Worm (Caenorhabditis elegans): ENCODE measurements around the gene rnf-5.

rnf-5 gene

DNA sequence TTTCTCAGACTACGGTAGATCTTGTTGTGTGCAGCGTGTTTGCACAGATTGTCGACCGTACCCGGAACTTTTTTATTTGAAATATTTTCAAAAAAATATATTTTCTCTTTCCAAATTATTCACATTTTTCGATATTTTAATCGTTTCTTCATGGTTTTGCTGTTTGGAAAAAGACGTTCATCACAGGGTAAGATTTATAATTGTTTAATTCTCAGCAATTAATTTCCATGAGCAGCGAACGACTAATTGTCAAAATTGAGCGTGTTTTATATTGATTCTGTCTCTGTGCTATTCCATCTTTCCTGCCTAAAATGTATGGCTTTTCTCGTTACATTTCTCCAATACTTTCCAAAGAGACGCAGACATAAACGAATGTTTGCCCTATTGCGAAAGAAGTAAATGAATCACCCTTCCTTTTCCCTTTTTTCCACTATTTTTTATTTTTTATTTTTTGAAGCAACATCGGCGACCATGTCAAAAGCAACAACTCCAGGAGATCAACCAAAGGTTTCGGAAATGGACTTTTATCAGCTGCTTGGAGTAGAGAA, 24.5 kb upstream of the rnf-5 start, which contains the start of gene dnj-16:
TSS of gene dnj-16 (plus strand) at position 51 of the 548 bp plus-strand sequence.
- TF ChIP-seq nfya-1 (tag; optimal IDR thresholded peaks at IDR 0.05; ENCODE audit: borderline replicate concordance, insufficient read depth) (no peak), hmg-20 (GFP tag; IDR thresholded peaks at IDR 0.05) (no peak), ztf-6 (GFP tag; IDR thresholded peaks at IDR 0.05) (no peak), nhr-80 (tag; optimal IDR thresholded peaks at IDR 0.05) (peak; percentile 31), lin-54 (GFP tag; optimal IDR thresholded peaks at IDR 0.05) (no peak), hmg-1.2 (GFP tag; IDR thresholded peaks at IDR 0.05) (peak; percentile 23; the same call in 1 of the 2 replicates), efl-1 (GFP tag; optimal IDR thresholded peaks at IDR 0.05) (no peak), cebp-1 (GFP tag; IDR thresholded peaks at IDR 0.05) (peak; percentile 96), cebp-1 (tag; optimal IDR thresholded peaks at IDR 0.05) (peak; percentile 98), egl-44 (GFP tag; IDR thresholded peaks at IDR 0.05) (no peak), attf-5 (GFP tag; optimal IDR thresholded peaks at IDR 0.05) (peak; percentile 61), snpc-1.3 (tag; optimal IDR thresholded peaks at IDR 0.05; ENCODE audit: insufficient read depth) (peak; percentile 24), F49E8.2 (tag; optimal IDR thresholded peaks at IDR 0.05; ENCODE audit: insufficient read depth) (no peak), lsl-1 (GFP tag; optimal IDR thresholded peaks at IDR 0.05) (peak; percentile 85)

DNA sequence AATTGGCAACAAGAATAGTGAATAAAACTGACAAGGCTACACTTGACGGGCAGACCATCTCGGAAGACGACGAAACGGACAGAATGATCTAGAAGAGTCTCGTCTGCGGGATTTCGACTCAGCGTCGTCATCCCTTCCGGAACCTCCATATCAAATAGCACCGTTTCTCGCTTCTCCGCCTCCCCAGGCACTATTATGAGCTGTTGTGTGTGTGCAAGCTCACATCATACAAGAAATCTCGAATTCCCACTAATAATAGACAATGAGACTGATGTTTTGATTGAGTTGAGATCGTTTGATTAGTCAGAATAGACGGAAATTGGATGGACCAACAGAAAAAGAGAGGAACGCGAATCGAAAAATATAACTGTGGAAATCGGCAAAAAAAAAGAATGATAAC, 23.6 kb upstream of the rnf-5 start, which contains the start of gene spp-28:
TSS of gene spp-28 (minus strand) at position 101 of the 400 bp plus-strand sequence.
- no peak for TF ChIP-seq T07F8.4 (tag; optimal IDR thresholded peaks at IDR 0.05)
- no peak for TF ChIP-seq F52B5.7 (tag; optimal IDR thresholded peaks at IDR 0.05)
- no peak for TF ChIP-seq egl-18 (GFP tag; IDR thresholded peaks at IDR 0.05)
- TF ChIP-seq ceh-58 (GFP tag; IDR thresholded peaks at IDR 0.05): no peak

DNA sequence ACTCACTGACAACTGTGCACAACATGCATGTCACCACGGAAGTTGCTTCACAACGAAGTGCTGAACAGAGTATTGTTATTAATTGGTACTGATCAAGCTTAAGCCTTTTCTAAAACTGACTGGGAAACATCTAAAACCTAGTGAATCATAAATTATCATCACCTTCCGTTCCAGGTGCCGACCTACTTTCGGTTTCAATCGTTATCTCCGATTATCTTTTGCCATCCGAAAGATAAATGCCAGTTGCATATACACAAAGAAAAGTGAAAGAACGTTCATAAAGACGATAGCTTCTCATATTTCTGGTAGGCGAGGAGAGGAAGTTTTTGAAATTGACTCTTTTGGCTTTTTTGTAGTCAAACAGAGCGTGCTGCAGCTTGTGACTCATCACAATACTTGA, 23.0 kb upstream of the rnf-5 start:
- TF ChIP-seq ztf-28 (GFP tag; IDR thresholded peaks at IDR 0.05): no peak
- no peak for TF ChIP-seq madf-3 (GFP tag; IDR thresholded peaks at IDR 0.05)
- TF ChIP-seq tlf-1 (GFP tag; optimal IDR thresholded peaks at IDR 0.05): no peak
- no peak for TF ChIP-seq ekl-4 (GFP tag; IDR thresholded peaks at IDR 0.05)
- TF ChIP-seq rcor-1 (GFP tag; IDR thresholded peaks at IDR 0.05): no peak
- no peak for TF ChIP-seq ceh-91 (GFP tag; IDR thresholded peaks at IDR 0.05)
- no peak for TF ChIP-seq tbp1 (GFP tag; optimal IDR thresholded peaks at IDR 0.05)
- TF ChIP-seq ama-1 (optimal IDR thresholded peaks at IDR 0.05): no peak
- TF ChIP-seq ama-1 (GFP tag; optimal IDR thresholded peaks at IDR 0.05): no peak
- TF ChIP-seq nhr-120 (GFP tag; IDR thresholded peaks at IDR 0.05): no peak
- no peak for TF ChIP-seq B0019.2 (GFP tag; conservative IDR thresholded peaks at IDR 0.05)

DNA sequence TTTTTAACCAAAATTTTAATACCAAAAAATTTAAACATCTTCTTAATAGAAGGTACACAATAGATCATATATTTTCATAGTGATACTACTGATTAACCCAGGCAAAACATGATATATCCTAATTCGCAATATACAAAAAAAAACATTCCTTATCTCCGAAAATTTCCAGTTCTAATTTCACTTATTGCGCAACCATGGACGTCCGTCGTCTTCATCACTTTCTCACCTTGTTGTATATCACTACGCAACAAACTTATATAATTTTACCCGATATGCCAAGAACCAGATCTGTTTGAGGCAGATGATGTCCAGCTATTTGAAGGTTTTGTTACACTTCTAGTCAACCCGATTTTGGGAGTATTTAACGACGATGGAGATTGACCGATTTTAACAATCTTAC, 21.2 kb upstream of the rnf-5 start, which contains the start of gene R74.2:
TSS of gene R74.2 (plus strand) at position 316 of the 400 bp plus-strand sequence.
- TF ChIP-seq hrde-1 (tag; optimal IDR thresholded peaks at IDR 0.05; ENCODE audit: borderline replicate concordance) (no peak), ceh-79 (tag; optimal IDR thresholded peaks at IDR 0.05) (no peak), aptf-2 (GFP tag; conservative IDR thresholded peaks at IDR 0.05) (no peak), snpc-4 (GFP tag; optimal IDR thresholded peaks at IDR 0.05) (no peak), snpc-4 (tag; optimal IDR thresholded peaks at IDR 0.05) (no peak), sea-2 (GFP tag; IDR thresholded peaks at IDR 0.05) (no peak), nhr-179 (tag; optimal IDR thresholded peaks at IDR 0.05) (no peak), hlh-12 (tag; optimal IDR thresholded peaks at IDR 0.05) (no peak), nhr-27 (tag; optimal IDR thresholded peaks at IDR 0.05) (no peak), rpc-1 (optimal IDR thresholded peaks at IDR 0.05) (no peak), rpc-1 (tag; optimal IDR thresholded peaks at IDR 0.05) (no peak), nhr-120 (GFP tag; IDR thresholded peaks at IDR 0.05) (no peak), F52B5.7 (tag; optimal IDR thresholded peaks at IDR 0.05) (no peak), nfya-2 (GFP tag; IDR thresholded peaks at IDR 0.05) (no peak), B0035.1 (tag; optimal IDR thresholded peaks at IDR 0.05) (no peak), egl-18 (GFP tag; IDR thresholded peaks at IDR 0.05) (no peak)

Measured in whole organism, young adult.